2 fruit fly cellular contexts compared by ENCODE assay signal in the genomic region with DNA sequence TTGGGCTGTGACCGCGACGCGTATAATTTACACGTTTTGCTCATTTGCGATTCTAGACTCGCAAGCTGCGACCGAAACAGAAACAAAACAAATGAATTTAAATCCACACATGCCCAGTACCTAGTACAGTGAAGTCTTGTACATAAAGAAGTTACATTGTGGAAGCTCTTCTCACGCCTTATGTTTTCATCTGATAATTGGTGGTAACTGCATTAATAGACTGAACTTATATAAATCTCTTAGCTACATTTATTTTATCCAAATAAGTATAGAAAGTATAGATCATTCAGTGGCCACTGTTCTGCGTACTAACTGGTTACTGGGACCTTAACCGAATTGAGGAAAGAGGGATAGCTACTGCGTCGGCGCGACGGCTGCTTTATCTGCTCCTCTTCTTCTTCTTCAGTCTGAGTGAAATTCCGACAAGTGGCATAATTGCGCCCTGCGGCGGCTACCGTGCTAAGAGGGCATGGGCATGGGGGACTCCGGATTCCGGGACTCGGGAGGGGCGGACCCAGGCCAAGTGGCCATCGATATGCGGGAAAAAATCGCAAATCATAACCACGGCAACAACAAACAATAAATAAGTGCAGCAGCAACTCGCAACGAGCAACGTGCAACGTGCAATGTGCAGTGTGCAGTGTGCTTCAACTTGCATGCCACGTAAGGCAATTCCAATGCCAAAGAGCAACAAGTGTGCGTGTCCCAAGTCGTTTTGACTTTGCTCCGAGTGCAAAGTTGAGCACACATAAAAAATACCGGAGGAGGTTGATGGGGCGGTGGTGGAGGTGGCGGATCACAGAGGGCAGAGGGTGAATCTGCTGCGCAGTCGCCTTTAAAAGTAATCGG.
TF ChIP-seq lines count a peak whose summit lies in the region.

No protein-coding gene starts in this region.

TF ChIP-seq in whole organism, embryonic, 481 proteins besides CTCF, POLR2A, EP300 and RAD21 (continued from another document):
- no peak for TF ChIP-seq CG18764 (GFP tag; optimal IDR thresholded peaks at IDR 0.05; lab: Kevin White, UChicago)
- peak; percentile 41 for TF ChIP-seq grau (tag; optimal IDR thresholded peaks at IDR 0.05; lab: Kevin White, UChicago)
- TF ChIP-seq Gsc (GFP tag; IDR thresholded peaks at IDR 0.05; lab: Robert Waterston, UW) = no peak
- no peak for TF ChIP-seq CG42726 (GFP tag; IDR thresholded peaks at IDR 0.05; lab: Robert Waterston, UW; ENCODE audit: partially characterized antibody)
- TF ChIP-seq CG8478 (optimal IDR thresholded peaks at IDR 0.05; lab: Kevin White, UChicago) = no peak
- TF ChIP-seq cad (GFP tag; optimal IDR thresholded peaks at IDR 0.05; lab: Kevin White, UChicago) = no peak
- TF ChIP-seq wor (GFP tag; IDR thresholded peaks at IDR 0.05; lab: Robert Waterston, UW) = no peak
- TF ChIP-seq sens-2 (GFP tag; IDR thresholded peaks at IDR 0.05; lab: Robert Waterston, UW) = no peak
- TF ChIP-seq D19A (tag; optimal IDR thresholded peaks at IDR 0.05; lab: Kevin White, UChicago) = no peak
- no peak for TF ChIP-seq vvl (GFP tag; IDR thresholded peaks at IDR 0.05; lab: Robert Waterston, UW)
- TF ChIP-seq tna (GFP tag; IDR thresholded peaks at IDR 0.05; lab: Robert Waterston, UW; ENCODE audit: partially characterized antibody) = no peak
- no peak for TF ChIP-seq D (optimal IDR thresholded peaks at IDR 0.05; lab: Kevin White, UChicago)
- no peak for TF ChIP-seq D (GFP tag; optimal IDR thresholded peaks at IDR 0.05; lab: Kevin White, UChicago)
- TF ChIP-seq CG11456 (GFP tag; IDR thresholded peaks at IDR 0.05; lab: Robert Waterston, UW) = 0 out of 3 replicates have a peak, but pooled peaks have one; percentile 37
- no peak for TF ChIP-seq CG15479 (GFP tag; optimal IDR thresholded peaks at IDR 0.05; lab: Kevin White, UChicago)
- TF ChIP-seq Spps (tag; optimal IDR thresholded peaks at IDR 0.05; lab: Kevin White, UChicago) = no peak
- TF ChIP-seq CG2199 (GFP tag; IDR thresholded peaks at IDR 0.05; lab: Robert Waterston, UW) = no peak
- TF ChIP-seq klu (GFP tag; IDR thresholded peaks at IDR 0.05; lab: Robert Waterston, UW) = 0 out of 2 replicates have a peak, but pooled peaks have one; percentile 17
- no peak for TF ChIP-seq Meics (GFP tag; optimal IDR thresholded peaks at IDR 0.05; lab: Kevin White, UChicago)
- 0 out of 2 replicates have a peak, but pooled peaks have one; percentile 10 for TF ChIP-seq nerfin-2 (GFP tag; IDR thresholded peaks at IDR 0.05; lab: Robert Waterston, UW; ENCODE audit: partially characterized antibody)
- TF ChIP-seq CG7357 (GFP tag; IDR thresholded peaks at IDR 0.05; lab: Robert Waterston, UW) = 0 out of 3 replicates have a peak, but pooled peaks have one; percentile 18
- no peak for TF ChIP-seq CG2678 (tag; optimal IDR thresholded peaks at IDR 0.05; lab: Kevin White, UChicago)
- no peak for TF ChIP-seq CrebB (tag; optimal IDR thresholded peaks at IDR 0.05; lab: Kevin White, UChicago)
- no peak for TF ChIP-seq Oaz (GFP tag; IDR thresholded peaks at IDR 0.05; lab: Robert Waterston, UW)
- no peak for TF ChIP-seq onecut (GFP tag; IDR thresholded peaks at IDR 0.05; lab: Robert Waterston, UW)
- no peak for TF ChIP-seq CG7963 (GFP tag; IDR thresholded peaks at IDR 0.05; lab: Robert Waterston, UW; ENCODE audit: partially characterized antibody)
- no peak for TF ChIP-seq CG4730 (GFP tag; IDR thresholded peaks at IDR 0.05; lab: Robert Waterston, UW)
- no peak for TF ChIP-seq hth (optimal IDR thresholded peaks at IDR 0.05; lab: Kevin White, UChicago)
- TF ChIP-seq row (GFP tag; IDR thresholded peaks at IDR 0.05; lab: Robert Waterston, UW) = no peak
- no peak for TF ChIP-seq trem (tag; optimal IDR thresholded peaks at IDR 0.05; lab: Kevin White, UChicago)
- peak; percentile 1 for TF ChIP-seq sd (tag; optimal IDR thresholded peaks at IDR 0.05; lab: Kevin White, UChicago)
- TF ChIP-seq Dll (GFP tag; IDR thresholded peaks at IDR 0.05; lab: Robert Waterston, UW; ENCODE audit: partially characterized antibody) = no peak
- TF ChIP-seq ac (GFP tag; optimal IDR thresholded peaks at IDR 0.05; lab: Kevin White, UChicago) = no peak
- TF ChIP-seq Taf1 (GFP tag; IDR thresholded peaks at IDR 0.05; lab: Robert Waterston, UW) = no peak
- TF ChIP-seq CG12236 (GFP tag; optimal IDR thresholded peaks at IDR 0.05; lab: Kevin White, UChicago) = no peak
- no peak for TF ChIP-seq nerfin-1 (tag; optimal IDR thresholded peaks at IDR 0.05; lab: Kevin White, UChicago)
- no peak for TF ChIP-seq Ets97D (GFP tag; optimal IDR thresholded peaks at IDR 0.05; lab: Kevin White, UChicago)
- no peak for TF ChIP-seq kah (GFP tag; optimal IDR thresholded peaks at IDR 0.05; lab: Kevin White, UChicago)
- no peak for TF ChIP-seq CG2712 (tag; optimal IDR thresholded peaks at IDR 0.05; lab: Kevin White, UChicago)
- no peak for TF ChIP-seq CG6683 (GFP tag; optimal IDR thresholded peaks at IDR 0.05; lab: Kevin White, UChicago)
- no peak for TF ChIP-seq Gug (GFP tag; IDR thresholded peaks at IDR 0.05; lab: Robert Waterston, UW)

TF ChIP-seq in whole organism, prepupa, 60 proteins besides CTCF, POLR2A, EP300 and RAD21 (continued from another document):
- peak; percentile 32 for TF ChIP-seq Hr39 (GFP tag; optimal IDR thresholded peaks at IDR 0.05; lab: Kevin White, UChicago)
- no peak for TF ChIP-seq Lpt (GFP tag; optimal IDR thresholded peaks at IDR 0.05; lab: Kevin White, UChicago)
- peak; percentile 31 for TF ChIP-seq esn (GFP tag; optimal IDR thresholded peaks at IDR 0.05; lab: Kevin White, UChicago)
- no peak for TF ChIP-seq net (GFP tag; optimal IDR thresholded peaks at IDR 0.05; lab: Kevin White, UChicago)
- TF ChIP-seq Smox (GFP tag; optimal IDR thresholded peaks at IDR 0.05; lab: Kevin White, UChicago) = peak; percentile 22
- peak; percentile 43 for TF ChIP-seq CG34406 (GFP tag; optimal IDR thresholded peaks at IDR 0.05; lab: Kevin White, UChicago)
- peak; percentile 31 for TF ChIP-seq acj6 (GFP tag; optimal IDR thresholded peaks at IDR 0.05; lab: Kevin White, UChicago)
- TF ChIP-seq dsx (GFP tag; optimal IDR thresholded peaks at IDR 0.05; lab: Kevin White, UChicago; ENCODE audit: poor library complexity, severe bottlenecking) = peak; percentile 26
- peak; percentile 58 for TF ChIP-seq svp (GFP tag; lab: Kevin White, UChicago)
- TF ChIP-seq CG8319 (GFP tag; optimal IDR thresholded peaks at IDR 0.05; lab: Kevin White, UChicago) = peak; percentile 33
- TF ChIP-seq CG10669 (GFP tag; optimal IDR thresholded peaks at IDR 0.05; lab: Kevin White, UChicago) = peak; percentile 37
- no peak for TF ChIP-seq spab (GFP tag; optimal IDR thresholded peaks at IDR 0.05; lab: Kevin White, UChicago)
- peak; percentile 12 for TF ChIP-seq Sox15 (GFP tag; optimal IDR thresholded peaks at IDR 0.05; lab: Kevin White, UChicago)
- TF ChIP-seq OdsH (GFP tag; optimal IDR thresholded peaks at IDR 0.05; lab: Kevin White, UChicago) = peak; percentile 37
- peak; percentile 24 for TF ChIP-seq fd59A (GFP tag; optimal IDR thresholded peaks at IDR 0.05; lab: Kevin White, UChicago)
- TF ChIP-seq CG15336 (GFP tag; IDR thresholded peaks at IDR 0.05; lab: Robert Waterston, UW) = no peak
- peak; percentile 24 for TF ChIP-seq CG9139 (GFP tag; optimal IDR thresholded peaks at IDR 0.05; lab: Kevin White, UChicago)
- TF ChIP-seq cyc (GFP tag; optimal IDR thresholded peaks at IDR 0.05; lab: Kevin White, UChicago) = no peak
- 0 out of 3 replicates have a peak, but pooled peaks have one; percentile 25 for TF ChIP-seq eg (GFP tag; IDR thresholded peaks at IDR 0.05; lab: Robert Waterston, UW)
- TF ChIP-seq lz (GFP tag; optimal IDR thresholded peaks at IDR 0.05; lab: Kevin White, UChicago) = peak; percentile 15
- TF ChIP-seq topi (GFP tag; optimal IDR thresholded peaks at IDR 0.05; lab: Kevin White, UChicago) = no peak
- no peak for TF ChIP-seq Blimp-1 (GFP tag; optimal IDR thresholded peaks at IDR 0.05; lab: Kevin White, UChicago)
- TF ChIP-seq CG6854 (GFP tag; optimal IDR thresholded peaks at IDR 0.05; lab: Kevin White, UChicago) = no peak
- TF ChIP-seq Eip93F (GFP tag; optimal IDR thresholded peaks at IDR 0.05; lab: Kevin White, UChicago) = no peak
- TF ChIP-seq CG6163 (GFP tag; IDR thresholded peaks at IDR 0.05; lab: Robert Waterston, UW) = peak; percentile 16; the same call in 1 of the 3 replicates
- peak; percentile 23 for TF ChIP-seq CG6792 (GFP tag; optimal IDR thresholded peaks at IDR 0.05; lab: Kevin White, UChicago)
- peak; percentile 17 for TF ChIP-seq CG10631 (GFP tag; optimal IDR thresholded peaks at IDR 0.05; lab: Kevin White, UChicago)
- no peak for TF ChIP-seq CG6276 (GFP tag; optimal IDR thresholded peaks at IDR 0.05; lab: Kevin White, UChicago)
- TF ChIP-seq CG6808 (GFP tag; optimal IDR thresholded peaks at IDR 0.05; lab: Kevin White, UChicago) = peak; percentile 34
- peak; percentile 37 for TF ChIP-seq CG3919 (GFP tag; optimal IDR thresholded peaks at IDR 0.05; lab: Kevin White, UChicago)
- TF ChIP-seq Gug (GFP tag; IDR thresholded peaks at IDR 0.05; lab: Robert Waterston, UW) = no peak
- TF ChIP-seq CG8632 (GFP tag; optimal IDR thresholded peaks at IDR 0.05; lab: Kevin White, UChicago) = peak; percentile 44
- TF ChIP-seq CG3032 (tag; optimal IDR thresholded peaks at IDR 0.05; lab: Kevin White, UChicago) = peak; percentile 54
- TF ChIP-seq Sox102F (GFP tag; optimal IDR thresholded peaks at IDR 0.05; lab: Kevin White, UChicago) = peak; percentile 31
- no peak for TF ChIP-seq Ets21C (GFP tag; optimal IDR thresholded peaks at IDR 0.05; lab: Kevin White, UChicago)
- TF ChIP-seq achi (GFP tag; optimal IDR thresholded peaks at IDR 0.05; lab: Kevin White, UChicago) = no peak
- no peak for TF ChIP-seq Hr38 (GFP tag; optimal IDR thresholded peaks at IDR 0.05; lab: Kevin White, UChicago)
- TF ChIP-seq CG7368 (GFP tag; optimal IDR thresholded peaks at IDR 0.05; lab: Kevin White, UChicago) = no peak
- TF ChIP-seq dac (GFP tag; optimal IDR thresholded peaks at IDR 0.05; lab: Kevin White, UChicago) = no peak
- no peak for TF ChIP-seq CG16779 (tag; optimal IDR thresholded peaks at IDR 0.05; lab: Kevin White, UChicago)
